Worm (Caenorhabditis elegans) whole organism, L4 larva: ENCODE results near the gene clh-4.

Experiments
- F10B5.3 ChIP-seq: sonication (generic microtip); optimal IDR thresholded peaks from 2 replicates; lab custom pipeline; 2016; ENCODE audit warnings: mild to moderate bottlenecking, missing genetic modification characterization, missing compliant biosample characterization
- F37D6.2 ChIP-seq: sonication (generic microtip); optimal IDR thresholded peaks from 2 replicates; lab custom pipeline; 2016; ENCODE audit warnings: mild to moderate bottlenecking, missing genetic modification characterization, missing compliant biosample characterization
- Y105C5A.15 ChIP-seq: fragments of 200-800 bp; sonication (Bioruptor generic); IDR thresholded peaks from 2 replicates; pipeline ENCODE4 v1.3.6; 2022; ENCODE audit warnings: missing genetic modification characterization, missing compliant biosample characterization
- aha-1 ChIP-seq: fragments of 150-350 bp; peaks from one replicate; lab custom pipeline; 2014; ENCODE audit warnings: missing biosample characterization, missing genetic modification characterization
- aly-2 ChIP-seq: sonication (generic microtip); optimal IDR thresholded peaks from 2 replicates; lab custom pipeline; 2018; ENCODE audit warnings: missing biosample characterization, missing genetic modification characterization
- ama-1 ChIP-seq: fragments of 150-350 bp; optimal IDR thresholded peaks from 2 replicates; lab custom pipeline; 2014; ENCODE audit warnings: inconsistent platforms, mixed read lengths
- ceh-28 ChIP-seq: fragments of 150-350 bp; optimal IDR thresholded peaks from 2 replicates; lab custom pipeline; 2014; ENCODE audit warnings: missing biosample characterization, missing genetic modification reagents, missing genetic modification characterization
- ceh-62 ChIP-seq: sonication (generic microtip); optimal IDR thresholded peaks from 2 replicates; lab custom pipeline; 2017; ENCODE audit warnings: missing biosample characterization, missing genetic modification characterization
- ceh-82 ChIP-seq: sonication (generic microtip); optimal IDR thresholded peaks from 2 replicates; lab custom pipeline; 2017; ENCODE audit warnings: missing biosample characterization, missing genetic modification characterization
- ces-1 ChIP-seq: fragments of 150-350 bp; sonication (generic microtip); optimal IDR thresholded peaks from 4 replicates; lab custom pipeline; 2014; ENCODE audit warnings: missing biosample characterization, missing genetic modification reagents, missing genetic modification characterization
- ctbp-1 ChIP-seq: fragments of 200-800 bp; sonication (Bioruptor generic); IDR thresholded peaks from 2 replicates; pipeline ENCODE4 v1.3.6; 2022; ENCODE audit warnings: missing genetic modification reagents, missing genetic modification characterization, missing compliant biosample characterization
- dmd-6 ChIP-seq: fragments of 200-800 bp; sonication (Bioruptor generic); IDR thresholded peaks from 2 replicates; pipeline ENCODE4 v1.3.6; 2022; ENCODE audit warnings: missing genetic modification reagents, missing genetic modification characterization, missing compliant biosample characterization
- hif-1 ChIP-seq, 2 experiments: sonication (generic microtip); optimal IDR thresholded peaks; 2 replicates each; lab custom pipeline; 2016 to 2017; ENCODE audit warnings: missing compliant biosample characterization in 2 of 2, missing genetic modification characterization in 2 of 2, missing genetic modification reagents in 2 of 2, missing genotype in 2 of 2, mild to moderate bottlenecking in 1 of 2
- hlh-11 ChIP-seq: fragments of 200-800 bp; sonication (Bioruptor generic); optimal IDR thresholded peaks from 2 replicates; lab custom pipeline; 2018; ENCODE audit warnings: mild to moderate bottlenecking, missing genetic modification characterization, missing compliant biosample characterization
- hlh-30 ChIP-seq: sonication (generic microtip); optimal IDR thresholded peaks from 2 replicates; lab custom pipeline; 2017; ENCODE audit warnings: antibody characterized with exemption, mild to moderate bottlenecking, missing genetic modification characterization, missing compliant biosample characterization; ENCODE audit not compliant: insufficient read depth
- lin-1 ChIP-seq: fragments of 200-800 bp; sonication (Bioruptor generic); IDR thresholded peaks from 2 replicates; pipeline ENCODE4 v1.3.6; 2022; ENCODE audit warnings: missing genetic modification reagents, missing genetic modification characterization, missing compliant biosample characterization
- lin-15B ChIP-seq: fragments of 150-350 bp; sonication (generic microtip); optimal IDR thresholded peaks from 3 replicates; lab custom pipeline; 2014; ENCODE audit warnings: missing biosample characterization, missing genetic modification characterization
- lin-39 ChIP-seq: fragments of 150-350 bp; optimal IDR thresholded peaks from 2 replicates; lab custom pipeline; 2014; ENCODE audit warnings: missing biosample characterization, missing genetic modification reagents, missing genetic modification characterization
- mxl-3 ChIP-seq: fragments of 200-800 bp; sonication (Bioruptor generic); optimal IDR thresholded peaks from 2 replicates; lab custom pipeline; 2018; ENCODE audit warnings: mild to moderate bottlenecking, missing genetic modification characterization, missing compliant biosample characterization
- nhr-237 ChIP-seq: sonication (generic microtip); optimal IDR thresholded peaks from 2 replicates; lab custom pipeline; 2017; ENCODE audit warnings: missing biosample characterization, missing genetic modification characterization
- nhr-28 ChIP-seq: fragments of 150-350 bp; optimal IDR thresholded peaks from 2 replicates; lab custom pipeline; 2014; ENCODE audit warnings: missing biosample characterization, missing genetic modification characterization
- nhr-41 ChIP-seq: fragments of 200-800 bp; sonication (Bioruptor generic); IDR thresholded peaks from 2 replicates; pipeline ENCODE4 v1.3.6; 2022; ENCODE audit warnings: missing genetic modification reagents, missing genetic modification characterization, missing compliant biosample characterization
- nhr-76 ChIP-seq: fragments of 150-350 bp; optimal IDR thresholded peaks from 2 replicates; lab custom pipeline; 2014; ENCODE audit warnings: missing biosample characterization, missing genetic modification characterization
- sdz-12 ChIP-seq: fragments of 200-800 bp; sonication (Bioruptor generic); optimal IDR thresholded peaks from 2 replicates; lab custom pipeline; 2018; ENCODE audit warnings: mild to moderate bottlenecking, missing genetic modification characterization, missing compliant biosample characterization
- snpc-1.2 ChIP-seq: fragments of 200-800 bp; sonication (Bioruptor generic); IDR thresholded peaks from 2 replicates; pipeline ENCODE4 v1.3.6; 2022; ENCODE audit warnings: missing genetic modification reagents, missing genetic modification characterization, missing compliant biosample characterization
- snpc-4 ChIP-seq: fragments of 150-350 bp; optimal IDR thresholded peaks from 2 replicates; lab custom pipeline; 2014; ENCODE audit warnings: missing biosample characterization, missing genetic modification characterization
- spr-3 ChIP-seq: fragments of 200-800 bp; sonication (Bioruptor generic); optimal IDR thresholded peaks from 2 replicates; lab custom pipeline; 2018; ENCODE audit warnings: mild to moderate bottlenecking, missing genetic modification characterization, missing compliant biosample characterization
- unc-62 ChIP-seq, 3 experiments: fragments of 150-350 bp in 1 of 3; sonication (generic microtip); optimal IDR thresholded peaks in 2 of 3; peaks in 1 of 3; 1 replicate in 1 of 3; 2 replicates in 2 of 3; lab custom pipeline; 2014 to 2017; ENCODE audit warnings: missing biosample characterization in 3 of 3, missing genetic modification characterization in 3 of 3, missing genetic modification reagents in 3 of 3, missing genotype in 1 of 3
- vab-7 ChIP-seq: fragments of 200-800 bp; sonication (Bioruptor generic); IDR thresholded peaks from 2 replicates; pipeline ENCODE4 v1.3.6; 2022; ENCODE audit warnings: missing genetic modification reagents, missing genetic modification characterization, missing compliant biosample characterization
- zfp-2 ChIP-seq: sonication (generic microtip); optimal IDR thresholded peaks from 2 replicates; lab custom pipeline; 2016; ENCODE audit warnings: mild to moderate bottlenecking, missing genetic modification characterization, missing compliant biosample characterization
- zip-11 ChIP-seq: fragments of 200-800 bp; sonication (Bioruptor generic); IDR thresholded peaks from 2 replicates; pipeline ENCODE4 v1.3.6; 2022; ENCODE audit warnings: missing genetic modification characterization, missing compliant biosample characterization
- zip-2 ChIP-seq: fragments of 150-350 bp; optimal IDR thresholded peaks from 2 replicates; lab custom pipeline; 2014; ENCODE audit warnings: missing biosample characterization, missing genetic modification characterization

Gene clh-4

DNA sequence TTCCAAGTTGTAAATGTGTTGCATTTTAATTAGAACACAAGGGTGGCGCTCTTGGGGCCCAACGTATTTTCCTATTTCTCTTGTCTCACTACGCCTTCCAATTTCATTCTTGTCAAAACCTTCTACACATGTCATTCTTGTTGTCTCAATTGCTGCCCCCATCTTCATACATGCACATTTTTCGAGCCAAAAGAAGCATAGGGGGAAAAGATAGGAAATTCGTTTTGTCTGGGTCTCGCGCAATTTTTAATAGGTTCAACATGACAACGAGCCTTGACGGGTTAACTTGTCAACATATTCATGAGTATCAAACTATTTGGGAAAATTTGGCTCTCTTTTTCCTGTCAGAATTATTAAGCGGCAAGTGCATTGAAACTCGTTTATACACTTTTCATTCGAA, 23.0 kb upstream of the clh-4 start (continued):
- TF ChIP-seq lin-39 (tag; lab: Kevin White, UChicago) = no peak
- TF ChIP-seq, all 104 proteins: peak for 0

DNA sequence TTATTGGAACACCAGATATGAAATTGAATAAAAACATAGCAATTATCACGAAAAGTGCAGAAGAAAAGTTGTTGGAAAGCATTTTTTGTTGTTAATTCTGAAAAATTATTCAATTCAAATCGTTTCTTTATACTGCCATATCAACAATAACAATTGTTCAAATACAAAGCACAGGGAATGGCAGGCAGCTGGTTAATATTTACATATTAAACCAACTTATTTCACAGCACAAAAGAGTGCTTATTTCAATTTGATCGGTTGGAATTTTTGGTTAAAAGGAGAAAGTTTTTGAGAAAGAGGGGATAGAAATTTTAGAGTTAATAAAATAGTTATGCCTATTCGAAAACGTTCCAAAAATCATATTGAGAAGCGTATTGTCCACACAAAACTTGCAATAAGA, 20.6 kb upstream of the clh-4 start, which contains the start of gene F09F9.3:
Gene F09F9.3, minus strand, starts transcription at position 101 of the 400 bp plus-strand sequence.
- TF ChIP-seq ctbp-1 (GFP tag; lab: Robert Waterston, UW) (no peak), sdz-12 (GFP tag; lab: Kevin White, UChicago) (no peak), dmd-6 (GFP tag; lab: Robert Waterston, UW) (no peak), lin-1 (GFP tag; lab: Robert Waterston, UW) (no peak), ceh-28 (no peak), vab-7 (GFP tag; lab: Robert Waterston, UW) (no peak), ceh-82 (no peak), zfp-2 (tag; lab: Kevin White, UChicago) (no peak)
- TF ChIP-seq, all 104 proteins: peak for 0

- TF ChIP-seq zip-11 (GFP tag; lab: Robert Waterston, UW) = no peak
- TF ChIP-seq spr-3 (GFP tag; lab: Kevin White, UChicago) = no peak
- TF ChIP-seq dmd-6 (GFP tag; lab: Robert Waterston, UW) = no peak
These were observed 17.3 kb upstream of the clh-4 start, which contains the start of gene F09F9.5 for ce11 chrX:4117626-4118025. TSS of gene F09F9.5 (plus strand) at chrX:4117926.

DNA sequence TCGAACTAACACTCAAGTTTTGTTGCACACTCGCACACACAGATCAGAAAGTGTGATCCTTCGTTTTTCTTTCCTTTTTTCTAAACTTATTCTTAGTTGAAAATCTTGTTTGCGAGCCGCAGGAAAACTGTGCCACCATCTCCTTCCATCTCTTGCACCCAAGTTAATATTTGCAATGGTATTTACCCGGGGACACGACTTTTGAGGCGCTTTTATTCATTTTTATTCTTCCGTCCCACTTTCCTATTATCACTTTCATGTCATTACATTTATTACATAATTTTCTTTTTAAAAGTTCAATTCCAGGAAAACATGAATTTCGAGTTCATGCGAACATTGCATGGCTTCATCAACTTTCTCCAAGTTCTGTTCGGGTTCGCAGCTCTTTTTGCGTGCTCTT, 14.7 kb upstream of the clh-4 start, which contains the start of gene F09F9.1:
Gene F09F9.1, plus strand, starts transcription at position 301 of the 400 bp plus-strand sequence.
- no peak for TF ChIP-seq lin-15B
- no peak for TF ChIP-seq snpc-4 (tag; lab: Kevin White, UChicago)
- TF ChIP-seq, all 104 proteins: peak for 0

ce11 chrX:4111416-4111815, 11.0 kb upstream of the clh-4 start, which contains the start of gene F09F9.2:
TSS of gene F09F9.2 (minus strand) at chrX:4111440.
- TF ChIP-seq hlh-11 (tag; lab: Kevin White, UChicago) = peak; percentile 33
- TF ChIP-seq hlh-30 (tag; lab: Kevin White, UChicago) = no peak
- no peak for TF ChIP-seq snpc-1.2 (GFP tag; lab: Robert Waterston, UW)
- peak; percentile 37 for TF ChIP-seq mxl-3 (GFP tag; lab: Kevin White, UChicago)
- TF ChIP-seq, all 104 proteins: peak for 2

ce11 chrX:4109970-4110369, 9.6 kb upstream of the clh-4 start:
- TF ChIP-seq nhr-28 (tag; lab: Kevin White, UChicago) = peak; percentile 15
- TF ChIP-seq nhr-237 (tag; lab: Kevin White, UChicago) = no peak
- TF ChIP-seq ces-1 (GFP tag; lab: Kevin White, UChicago) = no peak
- peak; percentile 5 for TF ChIP-seq hlh-30 (tag; lab: Kevin White, UChicago)
- TF ChIP-seq F37D6.2 (tag; lab: Kevin White, UChicago) = no peak
- TF ChIP-seq aha-1 (tag; lab: Kevin White, UChicago) = peak; percentile 57
- TF ChIP-seq nhr-41 (GFP tag; lab: Robert Waterston, UW) = no peak
- TF ChIP-seq zip-2 = no peak
- TF ChIP-seq nhr-76 (tag; lab: Kevin White, UChicago) = no peak
- TF ChIP-seq unc-62 (GFP tag; optimal IDR thresholded peaks at IDR 0.05 in 1 of 2; lab: Kevin White, UChicago) = peak in 1 of 2 experiments; percentile 72
- no peak for TF ChIP-seq unc-62 (tag; optimal IDR thresholded peaks at IDR 0.05; lab: Kevin White, UChicago)
- TF ChIP-seq hlh-11 (tag; lab: Kevin White, UChicago) = peak; percentile 31
- TF ChIP-seq ama-1 = no peak
- TF ChIP-seq lin-15B = no peak
- no peak for TF ChIP-seq aly-2 (tag; lab: Kevin White, UChicago)
- TF ChIP-seq F10B5.3 (tag; lab: Kevin White, UChicago) = no peak
- TF ChIP-seq Y105C5A.15 (GFP tag; lab: Robert Waterston, UW) = no peak
- TF ChIP-seq hif-1 (tag; optimal IDR thresholded peaks at IDR 0.05; lab: Kevin White, UChicago) = no peak
- TF ChIP-seq ceh-62 (tag; lab: Kevin White, UChicago) = no peak
